Worm (Caenorhabditis elegans) whole organism, late embryonic: ENCODE results near the gene ifd-1.

Source experiments
- C08G9.2 ChIP-seq: sonication (generic microtip); optimal IDR thresholded peaks from 2 replicates; lab custom pipeline; 2016; ENCODE audit warnings: mild to moderate bottlenecking, missing genetic modification characterization, moderate library complexity, missing compliant biosample characterization
- C38D4.7 ChIP-seq: fragments of 200-800 bp; sonication (Bioruptor generic); optimal IDR thresholded peaks from 2 replicates; lab custom pipeline; 2018; ENCODE audit warnings: mild to moderate bottlenecking, missing genetic modification characterization, moderate library complexity, missing compliant biosample characterization
- F13H6.1 ChIP-seq: sonication (generic microtip); optimal IDR thresholded peaks from 2 replicates; lab custom pipeline; 2016; ENCODE audit warnings: missing genetic modification characterization, missing compliant biosample characterization
- K02D7.2 ChIP-seq: sonication (generic microtip); optimal IDR thresholded peaks from 2 replicates; lab custom pipeline; 2017; ENCODE audit warnings: mild to moderate bottlenecking, missing genetic modification characterization, missing compliant biosample characterization
- Y22D7AL.16 ChIP-seq: sonication (generic microtip); optimal IDR thresholded peaks from 2 replicates; lab custom pipeline; 2016; ENCODE audit warnings: missing genetic modification characterization, missing compliant biosample characterization
- ahr-1 ChIP-seq: sonication (generic microtip); optimal IDR thresholded peaks from 2 replicates; lab custom pipeline; 2016; ENCODE audit warnings: missing genetic modification characterization, missing compliant biosample characterization
- ama-1 ChIP-seq: fragments of 150-350 bp; optimal IDR thresholded peaks from 2 replicates; lab custom pipeline; 2014
- ceh-14 ChIP-seq: sonication (generic microtip); optimal IDR thresholded peaks from 2 replicates; lab custom pipeline; 2016; ENCODE audit warnings: missing genotype, missing genetic modification characterization, missing compliant biosample characterization
- ceh-18 ChIP-seq: sonication (generic microtip); optimal IDR thresholded peaks from 2 replicates; lab custom pipeline; 2016; ENCODE audit warnings: missing genetic modification characterization, missing compliant biosample characterization
- ceh-19 ChIP-seq: fragments of 200-800 bp; sonication (Bioruptor generic); optimal IDR thresholded peaks from 2 replicates; lab custom pipeline; 2018; ENCODE audit warnings: mild to moderate bottlenecking, missing genetic modification characterization, missing compliant biosample characterization
- ceh-24 ChIP-seq: sonication (generic microtip); optimal IDR thresholded peaks from 2 replicates; lab custom pipeline; 2016; ENCODE audit warnings: mild to moderate bottlenecking, missing genetic modification characterization, missing compliant biosample characterization
- ceh-31 ChIP-seq: sonication (generic microtip); optimal IDR thresholded peaks from 2 replicates; lab custom pipeline; 2016; ENCODE audit warnings: missing genetic modification characterization, missing compliant biosample characterization
- ceh-34 ChIP-seq: sonication (generic microtip); optimal IDR thresholded peaks from 2 replicates; lab custom pipeline; 2016; ENCODE audit warnings: mild to moderate bottlenecking, missing genetic modification characterization, missing compliant biosample characterization
- ceh-45 ChIP-seq: fragments of 200-800 bp; sonication (Bioruptor generic); IDR thresholded peaks from 2 replicates; pipeline ENCODE4 v1.3.6; 2022; ENCODE audit warnings: missing genetic modification reagents, missing genetic modification characterization, missing compliant biosample characterization
- ceh-48 ChIP-seq: sonication (generic microtip); optimal IDR thresholded peaks from 2 replicates; lab custom pipeline; 2016; ENCODE audit warnings: missing genetic modification characterization, inconsistent platforms, missing compliant biosample characterization
- elt-2 ChIP-seq: sonication (generic microtip); optimal IDR thresholded peaks from 2 replicates; lab custom pipeline; 2016; ENCODE audit warnings: missing genetic modification reagents, missing genetic modification characterization, missing compliant biosample characterization
- elt-4 ChIP-seq: sonication (generic microtip); optimal IDR thresholded peaks from 2 replicates; lab custom pipeline; 2016; ENCODE audit warnings: missing genetic modification characterization, missing compliant biosample characterization
- ets-4 ChIP-seq: sonication (generic microtip); optimal IDR thresholded peaks from 2 replicates; lab custom pipeline; 2016; ENCODE audit warnings: missing genetic modification characterization, missing compliant biosample characterization
- eyg-1 ChIP-seq: sonication (generic microtip); optimal IDR thresholded peaks from 2 replicates; lab custom pipeline; 2016; ENCODE audit warnings: missing genotype, missing genetic modification characterization, missing compliant biosample characterization
- fax-1 ChIP-seq: sonication (generic microtip); optimal IDR thresholded peaks from 2 replicates; lab custom pipeline; 2016; ENCODE audit warnings: missing genotype, missing genetic modification characterization, missing compliant biosample characterization
- fkh-10 ChIP-seq: fragments of 150-350 bp; optimal IDR thresholded peaks from 2 replicates; lab custom pipeline; 2014; ENCODE audit warnings: missing biosample characterization, missing genetic modification reagents, missing genetic modification characterization
- fkh-6 ChIP-seq: sonication (generic microtip); optimal IDR thresholded peaks from 2 replicates; lab custom pipeline; 2016; ENCODE audit warnings: missing genetic modification characterization, missing compliant biosample characterization
- gmeb-2 ChIP-seq: sonication (generic microtip); optimal IDR thresholded peaks from 2 replicates; lab custom pipeline; 2016; ENCODE audit warnings: missing genetic modification characterization, inconsistent platforms, missing compliant biosample characterization
- hlh-30 ChIP-seq: sonication (generic microtip); optimal IDR thresholded peaks from 2 replicates; lab custom pipeline; 2017; ENCODE audit warnings: antibody characterized with exemption, missing genetic modification characterization, missing compliant biosample characterization; ENCODE audit not compliant: insufficient read depth
- hlh-6 ChIP-seq: sonication (generic microtip); optimal IDR thresholded peaks from 2 replicates; lab custom pipeline; 2016; ENCODE audit warnings: missing genotype, missing genetic modification characterization, missing compliant biosample characterization
- hlh-8 ChIP-seq: sonication (generic microtip); optimal IDR thresholded peaks from 2 replicates; lab custom pipeline; 2016; ENCODE audit warnings: missing genotype, missing genetic modification characterization, missing compliant biosample characterization
- mec-3 ChIP-seq: sonication (generic microtip); optimal IDR thresholded peaks from 2 replicates; lab custom pipeline; 2016; ENCODE audit warnings: borderline replicate concordance, missing genetic modification characterization, missing compliant biosample characterization
- nfya-1 ChIP-seq: sonication (generic microtip); optimal IDR thresholded peaks from 2 replicates; lab custom pipeline; 2017; ENCODE audit warnings: missing genetic modification characterization, mild to moderate bottlenecking, missing compliant biosample characterization, antibody characterized with exemption, moderate library complexity
- nhr-11 ChIP-seq: fragments of 150-350 bp; optimal IDR thresholded peaks from 2 replicates; lab custom pipeline; 2014; ENCODE audit warnings: missing biosample characterization, missing genetic modification characterization
- nhr-232 ChIP-seq: sonication (generic microtip); optimal IDR thresholded peaks from 2 replicates; lab custom pipeline; 2016; ENCODE audit warnings: missing genetic modification characterization, missing compliant biosample characterization
- pat-9 ChIP-seq: fragments of 200-800 bp; sonication (Bioruptor generic); optimal IDR thresholded peaks from 2 replicates; lab custom pipeline; 2018; ENCODE audit warnings: mild to moderate bottlenecking, missing genetic modification characterization, moderate library complexity, missing compliant biosample characterization
- pax-1 ChIP-seq: fragments of 150-350 bp; optimal IDR thresholded peaks from 2 replicates; lab custom pipeline; 2014; ENCODE audit warnings: missing biosample characterization, missing genetic modification characterization
- pha-2 ChIP-seq: sonication (generic microtip); optimal IDR thresholded peaks from 2 replicates; lab custom pipeline; 2017; ENCODE audit warnings: mild to moderate bottlenecking, missing genetic modification characterization, missing compliant biosample characterization
- pha-4 ChIP-seq: fragments of 150-350 bp; optimal IDR thresholded peaks from 2 replicates; lab custom pipeline; 2018; ENCODE audit warnings: missing biosample characterization, missing genetic modification reagents, missing genetic modification characterization
- pqm-1 ChIP-seq: sonication (generic microtip); optimal IDR thresholded peaks from 2 replicates; lab custom pipeline; 2016; ENCODE audit warnings: missing genetic modification characterization, missing compliant biosample characterization
- pros-1 ChIP-seq: fragments of 150-350 bp; optimal IDR thresholded peaks from 2 replicates; lab custom pipeline; 2014; ENCODE audit warnings: missing biosample characterization, missing genetic modification reagents, missing genetic modification characterization
- ref-2 ChIP-seq: sonication (generic microtip); optimal IDR thresholded peaks from 2 replicates; lab custom pipeline; 2016; ENCODE audit warnings: missing genetic modification characterization, missing compliant biosample characterization
- sdc-2 ChIP-seq: sonication (generic microtip); optimal IDR thresholded peaks from 2 replicates; lab custom pipeline; 2016; ENCODE audit warnings: missing genotype, missing genetic modification characterization, missing compliant biosample characterization
- sox-2 ChIP-seq: fragments of 200-800 bp; sonication (Bioruptor generic); IDR thresholded peaks from 2 replicates; pipeline ENCODE4 v1.3.6; 2022; ENCODE audit warnings: missing genetic modification reagents, missing genetic modification characterization, missing compliant biosample characterization
- sox-4 ChIP-seq: sonication (generic microtip); optimal IDR thresholded peaks from 2 replicates; lab custom pipeline; 2017; ENCODE audit warnings: mild to moderate bottlenecking, missing genetic modification characterization, inconsistent platforms, missing compliant biosample characterization
- syd-9 ChIP-seq: sonication (generic microtip); optimal IDR thresholded peaks from 2 replicates; lab custom pipeline; 2016; ENCODE audit warnings: mild to moderate bottlenecking, missing genetic modification characterization, moderate library complexity, missing compliant biosample characterization
- tbx-2 ChIP-seq: sonication (generic microtip); optimal IDR thresholded peaks from 2 replicates; lab custom pipeline; 2016; ENCODE audit warnings: missing genetic modification characterization, missing compliant biosample characterization
- tbx-7 ChIP-seq: sonication (generic microtip); optimal IDR thresholded peaks from 2 replicates; lab custom pipeline; 2016; ENCODE audit warnings: missing genotype, missing genetic modification characterization, missing compliant biosample characterization
- ttx-3 ChIP-seq: sonication (generic microtip); optimal IDR thresholded peaks from 2 replicates; lab custom pipeline; 2016; ENCODE audit warnings: missing genetic modification reagents, missing genetic modification characterization, missing compliant biosample characterization
- unc-3 ChIP-seq, 2 experiments: fragments of 200-800 bp in 1 of 2; sonication (Bioruptor generic) in 1 of 2; sonication (generic microtip) in 1 of 2; conservative IDR thresholded peaks in 1 of 2; optimal IDR thresholded peaks in 1 of 2; 2 replicates each; pipeline versions ENCODE4 v1.3.6 to Lab custom; 2016 to 2022; ENCODE audit warnings: missing compliant biosample characterization in 2 of 2, missing genetic modification characterization in 2 of 2, missing genetic modification reagents in 1 of 2
- unc-42 ChIP-seq: sonication (generic microtip); optimal IDR thresholded peaks from 2 replicates; lab custom pipeline; 2016; ENCODE audit warnings: missing genotype, missing genetic modification characterization, missing compliant biosample characterization
- unc-55 ChIP-seq: sonication (generic microtip); optimal IDR thresholded peaks from 2 replicates; lab custom pipeline; 2017; ENCODE audit warnings: missing biosample characterization, missing genetic modification reagents, missing genetic modification characterization
- ztf-16 ChIP-seq: sonication (generic microtip); optimal IDR thresholded peaks from 2 replicates; lab custom pipeline; 2017; ENCODE audit warnings: missing genetic modification characterization, missing compliant biosample characterization

ifd-1 gene

DNA sequence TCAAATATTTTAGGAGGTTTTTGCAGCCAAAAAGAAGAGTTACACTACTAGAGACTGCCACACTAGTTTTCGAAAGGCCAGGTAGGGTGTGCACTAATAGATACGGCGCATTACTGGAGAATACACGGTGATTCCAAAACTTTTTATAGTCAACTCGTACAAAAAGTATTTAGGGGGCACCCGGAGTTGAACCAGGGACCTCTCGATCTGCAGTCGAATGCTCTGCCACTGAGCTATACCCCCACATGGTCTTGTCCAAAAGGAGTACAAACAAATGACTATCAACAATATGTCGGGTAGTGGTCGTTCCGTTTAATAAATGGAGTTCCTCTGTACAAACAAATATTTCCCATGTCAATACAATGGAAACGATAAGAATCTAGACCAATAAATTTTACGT is 6.3 kb downstream of the ifd-1 start (continued):
- no peak for TF ChIP-seq hlh-6
- TF ChIP-seq unc-55 (GFP tag; lab: Kevin White, UChicago) = no peak
- TF ChIP-seq unc-3 (GFP tag; conservative IDR thresholded peaks at IDR 0.05; lab: Robert Waterston, UW) = no peak
- TF ChIP-seq unc-3 (tag; optimal IDR thresholded peaks at IDR 0.05; lab: Kevin White, UChicago) = no peak
- no peak for TF ChIP-seq sdc-2 (tag; lab: Kevin White, UChicago)
- TF ChIP-seq Y22D7AL.16 (tag; lab: Kevin White, UChicago) = no peak
- TF ChIP-seq elt-4 (tag; lab: Kevin White, UChicago) = no peak
- peak; percentile 3 for TF ChIP-seq fkh-6 (tag; lab: Kevin White, UChicago)
- TF ChIP-seq pha-4 (tag; lab: Kevin White, UChicago) = no peak
- peak; percentile 11 for TF ChIP-seq C38D4.7 (GFP tag; lab: Kevin White, UChicago)
- TF ChIP-seq nfya-1 (tag; lab: Kevin White, UChicago) = no peak
- TF ChIP-seq K02D7.2 (tag; lab: Kevin White, UChicago) = no peak
- no peak for TF ChIP-seq fkh-10 (GFP tag; lab: Kevin White, UChicago)
- TF ChIP-seq mec-3 (tag; lab: Kevin White, UChicago) = no peak
- TF ChIP-seq sox-4 (tag; lab: Kevin White, UChicago) = peak; percentile 26
- TF ChIP-seq ceh-34 = peak; percentile 27
- TF ChIP-seq elt-2 (tag; lab: Kevin White, UChicago) = peak; percentile 66
- no peak for TF ChIP-seq ceh-24
- TF ChIP-seq pax-1 (tag; lab: Kevin White, UChicago) = no peak
- TF ChIP-seq ceh-14 = no peak
- no peak for TF ChIP-seq pha-2 (tag; lab: Kevin White, UChicago)
- no peak for TF ChIP-seq ceh-45

ce11 chrX:8811916-8812315 is 12.3 kb downstream of the ifd-1 start, which contains the start of gene cnnm-2:
Gene cnnm-2, plus strand, starts transcription at chrX:8812105.
- TF ChIP-seq sox-2 (GFP tag; lab: Robert Waterston, UW) (no peak), unc-42 (no peak), elt-2 (tag; lab: Kevin White, UChicago) (peak; percentile 86), tbx-7 (no peak), pha-2 (tag; lab: Kevin White, UChicago) (no peak), ceh-45 (no peak)

DNA sequence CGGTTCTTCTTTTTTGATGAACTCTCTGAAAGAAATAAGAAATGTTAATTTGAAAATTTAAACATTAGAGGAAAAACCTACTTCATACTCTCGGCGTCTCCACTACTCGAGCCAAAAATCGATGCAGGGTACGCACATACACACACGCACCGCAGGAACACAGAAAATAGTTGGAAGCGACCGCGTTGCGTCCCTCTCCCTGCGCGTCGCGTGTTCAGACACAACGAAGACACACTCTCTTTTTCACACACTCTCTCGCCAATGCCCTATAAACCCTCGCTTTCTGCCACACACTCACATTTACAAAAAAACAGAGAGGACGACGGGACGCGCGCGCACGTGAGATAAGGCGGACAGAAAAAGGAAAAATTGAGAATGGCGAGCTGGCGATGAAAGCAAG is 13.3 kb downstream of the ifd-1 start, which contains the start of gene R04E5.9:
R04E5.9 (minus strand) TSS at position 235 of the 400 bp plus-strand sequence.
- TF ChIP-seq unc-42 = peak; percentile 75
- TF ChIP-seq tbx-7 = no peak
- peak; percentile 42 for TF ChIP-seq ets-4 (tag; lab: Kevin White, UChicago)
- no peak for TF ChIP-seq gmeb-2 (tag; lab: Kevin White, UChicago)
- TF ChIP-seq sox-4 (tag; lab: Kevin White, UChicago) = peak; percentile 25
- TF ChIP-seq ceh-34 = peak; percentile 76
- TF ChIP-seq C08G9.2 = peak; percentile 32
- TF ChIP-seq fkh-6 (tag; lab: Kevin White, UChicago) = peak; percentile 20
- no peak for TF ChIP-seq fax-1 (tag; lab: Kevin White, UChicago)
- peak; percentile 85 for TF ChIP-seq tbx-2 (tag; lab: Kevin White, UChicago)
- peak; percentile 75 for TF ChIP-seq pros-1 (tag; lab: Kevin White, UChicago)
- no peak for TF ChIP-seq pat-9
- peak; percentile 54 for TF ChIP-seq F13H6.1 (tag; lab: Kevin White, UChicago)
- no peak for TF ChIP-seq nhr-232
- no peak for TF ChIP-seq nhr-11
- TF ChIP-seq ceh-19 (GFP tag; lab: Kevin White, UChicago) = peak; percentile 29
- TF ChIP-seq pqm-1 = peak; percentile 47
- TF ChIP-seq nfya-1 (tag; lab: Kevin White, UChicago) = peak; percentile 76
- peak; percentile 86 for TF ChIP-seq ceh-31 (tag; lab: Kevin White, UChicago)
- TF ChIP-seq elt-2 (tag; lab: Kevin White, UChicago) = peak; percentile 65
- TF ChIP-seq ztf-16 (tag; lab: Kevin White, UChicago) = peak; percentile 23
- TF ChIP-seq hlh-6 = no peak
- peak; percentile 75 for TF ChIP-seq ceh-18 (tag; lab: Kevin White, UChicago)
- TF ChIP-seq hlh-30 = peak; percentile 82
- TF ChIP-seq ceh-14 = peak; percentile 67
- TF ChIP-seq ttx-3 (tag; lab: Kevin White, UChicago) = peak; percentile 17
- peak; percentile 87 for TF ChIP-seq sdc-2 (tag; lab: Kevin White, UChicago)
- TF ChIP-seq ceh-48 (tag; lab: Kevin White, UChicago) = peak; percentile 85
- no peak for TF ChIP-seq ama-1 (lab: Kevin White, UChicago)
- TF ChIP-seq syd-9 = peak; percentile 42
- TF ChIP-seq hlh-8 (tag; lab: Kevin White, UChicago) = peak; percentile 73
- TF ChIP-seq eyg-1 (tag; lab: Kevin White, UChicago) = peak; percentile 30
- TF ChIP-seq ref-2 (tag; lab: Kevin White, UChicago) = peak; percentile 87
- TF ChIP-seq ahr-1 (tag; lab: Kevin White, UChicago) = no peak
